Worm (Caenorhabditis elegans) whole organism, L2 larva: ENCODE results near the gene grp-1.

Source experiments
- C34F6.9 ChIP-seq: fragments of 150-350 bp; optimal IDR thresholded peaks from 2 replicates; lab custom pipeline; 2014; ENCODE audit warnings: missing biosample characterization, missing genetic modification characterization
- F13H6.1 ChIP-seq: sonication (generic microtip); optimal IDR thresholded peaks from 2 replicates; lab custom pipeline; 2016; ENCODE audit warnings: missing genetic modification characterization, missing compliant biosample characterization
- R02D3.7 ChIP-seq: fragments of 150-350 bp; optimal IDR thresholded peaks from 2 replicates; lab custom pipeline; 2014; ENCODE audit warnings: missing biosample characterization, missing genetic modification characterization
- ZK546.5 ChIP-seq: sonication (generic microtip); optimal IDR thresholded peaks from 2 replicates; lab custom pipeline; 2017; ENCODE audit warnings: missing biosample characterization, missing genetic modification characterization
- aly-2 ChIP-seq: fragments of 150-350 bp; optimal IDR thresholded peaks from 2 replicates; lab custom pipeline; 2014; ENCODE audit warnings: missing biosample characterization, missing genetic modification characterization
- ama-1 ChIP-seq: fragments of 150-350 bp; optimal IDR thresholded peaks from 2 replicates; lab custom pipeline; 2018; ENCODE audit warnings: inconsistent platforms
- blmp-1 ChIP-seq: sonication (generic microtip); optimal IDR thresholded peaks from 2 replicates; lab custom pipeline; 2017; ENCODE audit warnings: missing genetic modification characterization, mild to moderate bottlenecking, missing compliant biosample characterization, antibody characterized with exemption, moderate library complexity; ENCODE audit not compliant: insufficient read depth
- ceh-82 ChIP-seq: fragments of 150-350 bp; optimal IDR thresholded peaks from 2 replicates; lab custom pipeline; 2014; ENCODE audit warnings: missing biosample characterization, missing genetic modification characterization
- crh-2 ChIP-seq: sonication (generic microtip); optimal IDR thresholded peaks from 2 replicates; lab custom pipeline; 2017; ENCODE audit warnings: missing biosample characterization, missing genetic modification characterization
- dmd-4 ChIP-seq: sonication (generic microtip); optimal IDR thresholded peaks from 2 replicates; lab custom pipeline; 2017; ENCODE audit warnings: missing biosample characterization, missing genetic modification characterization
- egl-27 ChIP-seq: sonication (generic microtip); optimal IDR thresholded peaks from 3 replicates; lab custom pipeline; 2017; ENCODE audit warnings: missing biosample characterization, missing genetic modification reagents, missing genetic modification characterization
- fos-1 ChIP-seq: fragments of 150-350 bp; optimal IDR thresholded peaks from 2 replicates; lab custom pipeline; 2014; ENCODE audit warnings: missing biosample characterization, missing genetic modification characterization
- gmeb-1 ChIP-seq: fragments of 150-350 bp; optimal IDR thresholded peaks from 2 replicates; lab custom pipeline; 2014; ENCODE audit warnings: missing biosample characterization, missing genetic modification characterization
- lin-11 ChIP-seq: fragments of 150-350 bp; sonication (generic microtip); optimal IDR thresholded peaks from 2 replicates; lab custom pipeline; 2014; ENCODE audit warnings: missing biosample characterization, missing genetic modification characterization, inconsistent platforms, mixed read lengths
- mbf-1 ChIP-seq: sonication (generic microtip); optimal IDR thresholded peaks from 2 replicates; lab custom pipeline; 2017; ENCODE audit warnings: missing biosample characterization, missing genetic modification characterization
- mdl-1 ChIP-seq, 2 experiments: fragments of 150-350 bp in 1 of 2; sonication (generic microtip) in 1 of 2; optimal IDR thresholded peaks; 2 replicates each; lab custom pipeline; 2017; ENCODE audit warnings: missing biosample characterization in 2 of 2, missing genetic modification characterization in 2 of 2
- nhr-10 ChIP-seq: sonication (generic microtip); optimal IDR thresholded peaks from 2 replicates; lab custom pipeline; 2017; ENCODE audit warnings: missing biosample characterization, missing genetic modification characterization
- nhr-12 ChIP-seq: fragments of 150-350 bp; optimal IDR thresholded peaks from 2 replicates; lab custom pipeline; 2014; ENCODE audit warnings: missing biosample characterization, missing genetic modification characterization
- nhr-129 ChIP-seq: fragments of 150-350 bp; optimal IDR thresholded peaks from 2 replicates; lab custom pipeline; 2014; ENCODE audit warnings: missing biosample characterization, missing genetic modification characterization
- nhr-21 ChIP-seq: fragments of 150-350 bp; optimal IDR thresholded peaks from 2 replicates; lab custom pipeline; 2014; ENCODE audit warnings: missing biosample characterization, missing genetic modification characterization
- nhr-23 ChIP-seq: fragments of 150-350 bp; optimal IDR thresholded peaks from 2 replicates; lab custom pipeline; 2014; ENCODE audit warnings: missing biosample characterization, missing genetic modification reagents, missing genetic modification characterization
- nhr-237 ChIP-seq: fragments of 150-350 bp; optimal IDR thresholded peaks from 2 replicates; lab custom pipeline; 2014; ENCODE audit warnings: missing biosample characterization, missing genetic modification characterization
- nhr-6 ChIP-seq: fragments of 150-350 bp; optimal IDR thresholded peaks from 2 replicates; lab custom pipeline; 2014; ENCODE audit warnings: missing biosample characterization, missing genetic modification characterization
- nhr-77 ChIP-seq: fragments of 150-350 bp; optimal IDR thresholded peaks from 2 replicates; lab custom pipeline; 2014; ENCODE audit warnings: missing biosample characterization, missing genetic modification characterization
- peb-1 ChIP-seq: fragments of 150-350 bp; optimal IDR thresholded peaks from 2 replicates; lab custom pipeline; 2014; ENCODE audit warnings: missing biosample characterization, missing genetic modification characterization
- skn-1 ChIP-seq: sonication (generic microtip); optimal IDR thresholded peaks from 2 replicates; lab custom pipeline; 2017; ENCODE audit warnings: missing biosample characterization, missing genetic modification characterization
- sma-3 ChIP-seq: sonication (generic microtip); optimal IDR thresholded peaks from 2 replicates; lab custom pipeline; 2016; ENCODE audit warnings: missing genetic modification reagents, missing genetic modification characterization, missing compliant biosample characterization
- sma-9 ChIP-seq, 2 experiments: fragments of 150-350 bp in 1 of 2; sonication (generic microtip) in 1 of 2; optimal IDR thresholded peaks; 2 replicates each; lab custom pipeline; 2014 to 2016; ENCODE audit warnings: missing genetic modification characterization in 2 of 2, mild to moderate bottlenecking in 1 of 2, missing biosample characterization in 1 of 2, missing compliant biosample characterization in 1 of 2, missing genetic modification reagents in 1 of 2, moderate library complexity in 1 of 2
- unc-39 ChIP-seq: fragments of 150-350 bp; optimal IDR thresholded peaks from 2 replicates; lab custom pipeline; 2014; ENCODE audit warnings: missing biosample characterization, missing genetic modification characterization
- unc-62 ChIP-seq: fragments of 150-350 bp; optimal IDR thresholded peaks from 2 replicates; lab custom pipeline; 2014; ENCODE audit warnings: missing biosample characterization, missing genetic modification reagents, missing genetic modification characterization
- zag-1 ChIP-seq: fragments of 150-350 bp; optimal IDR thresholded peaks from 2 replicates; lab custom pipeline; 2014; ENCODE audit warnings: missing biosample characterization, missing genetic modification characterization
- ztf-1 ChIP-seq: fragments of 200-800 bp; sonication (Bioruptor generic); conservative IDR thresholded peaks from 2 replicates; pipeline ENCODE4 v1.3.6; 2022; ENCODE audit warnings: missing genetic modification characterization, missing compliant biosample characterization
- ztf-11 ChIP-seq: sonication (generic microtip); optimal IDR thresholded peaks from 2 replicates; lab custom pipeline; 2017; ENCODE audit warnings: missing biosample characterization, missing genetic modification characterization
- ztf-4 ChIP-seq: fragments of 150-350 bp; optimal IDR thresholded peaks from 2 replicates; lab custom pipeline; 2014; ENCODE audit warnings: missing biosample characterization, missing genetic modification characterization

Gene grp-1

ce11 chrIII:8044187-8044586 is 41.3 kb upstream of the grp-1 start, which contains the start of gene K12H4.5:
Gene K12H4.5 (plus strand): TSS chrIII:8044487.
- TF ChIP-seq nhr-6 (tag; lab: Kevin White, UChicago) (no peak), lin-11 (tag; lab: Kevin White, UChicago) (no peak), ceh-82 (tag; lab: Kevin White, UChicago) (no peak), aly-2 (tag; lab: Kevin White, UChicago) (no peak), fos-1 (tag; lab: Kevin White, UChicago) (no peak), nhr-23 (tag; lab: Kevin White, UChicago) (no peak), nhr-21 (tag; lab: Kevin White, UChicago) (no peak), R02D3.7 (tag; lab: Kevin White, UChicago) (no peak), nhr-129 (tag; lab: Kevin White, UChicago) (no peak), zag-1 (no peak), dmd-4 (tag; lab: Kevin White, UChicago) (no peak), unc-39 (tag; lab: Kevin White, UChicago) (no peak), peb-1 (tag; lab: Kevin White, UChicago) (no peak), skn-1 (tag; lab: Kevin White, UChicago) (no peak), nhr-12 (no peak), egl-27 (tag; lab: Kevin White, UChicago) (no peak)

- TF ChIP-seq gmeb-1 (tag; lab: Kevin White, UChicago) (no peak), ztf-4 (tag; lab: Kevin White, UChicago) (no peak), nhr-77 (tag; lab: Kevin White, UChicago) (no peak), fos-1 (tag; lab: Kevin White, UChicago) (no peak), nhr-6 (tag; lab: Kevin White, UChicago) (no peak), mdl-1 (tag; optimal IDR thresholded peaks at IDR 0.05; lab: Kevin White, UChicago) (no peak), ztf-1 (no peak), crh-2 (tag; lab: Kevin White, UChicago) (no peak), sma-9 (GFP tag; optimal IDR thresholded peaks at IDR 0.05; lab: Kevin White, UChicago) (no peak), sma-9 (tag; optimal IDR thresholded peaks at IDR 0.05; lab: Kevin White, UChicago) (no peak), nhr-237 (tag; lab: Kevin White, UChicago) (no peak), nhr-21 (tag; lab: Kevin White, UChicago) (no peak), C34F6.9 (tag; lab: Kevin White, UChicago) (no peak), mbf-1 (tag; lab: Kevin White, UChicago) (no peak), zag-1 (no peak)
- TF ChIP-seq, all 48 proteins: peak for 0
Observed at ce11 chrIII:8044717-8045116, 40.8 kb upstream of the grp-1 start, which contains the start of gene spcs-3. Gene spcs-3 (plus strand): TSS chrIII:8045017.

- TF ChIP-seq ztf-11 (no peak), skn-1 (tag; lab: Kevin White, UChicago) (no peak), nhr-23 (tag; lab: Kevin White, UChicago) (no peak), zag-1 (no peak), unc-62 (no peak), nhr-21 (tag; lab: Kevin White, UChicago) (no peak), ztf-4 (tag; lab: Kevin White, UChicago) (no peak), ama-1 (no peak), mbf-1 (tag; lab: Kevin White, UChicago) (no peak), ZK546.5 (tag; lab: Kevin White, UChicago) (no peak), sma-3 (GFP tag; lab: Kevin White, UChicago) (no peak), nhr-129 (tag; lab: Kevin White, UChicago) (no peak), blmp-1 (tag; lab: Kevin White, UChicago) (no peak), sma-9 (GFP tag; optimal IDR thresholded peaks at IDR 0.05; lab: Kevin White, UChicago) (no peak), sma-9 (tag; optimal IDR thresholded peaks at IDR 0.05; lab: Kevin White, UChicago) (no peak), nhr-10 (tag; lab: Kevin White, UChicago) (no peak), egl-27 (tag; lab: Kevin White, UChicago) (no peak), lin-11 (tag; lab: Kevin White, UChicago) (no peak), F13H6.1 (no peak)
- TF ChIP-seq, all 48 proteins: peak for 0
Observed at ce11 chrIII:8045734-8046133, 39.8 kb upstream of the grp-1 start, which contains the start of gene K12H4.3. Gene K12H4.3 (plus strand): TSS chrIII:8046034.

- TF ChIP-seq mdl-1 (tag; optimal IDR thresholded peaks at IDR 0.05; lab: Kevin White, UChicago): no peak
Observed at ce11 chrIII:8047412-8047811, 38.1 kb upstream of the grp-1 start, which contains the start of gene K12H4.2. Gene K12H4.2 (plus strand): TSS chrIII:8047712.
